Worm (Caenorhabditis elegans): ENCODE measurements around the gene F09B9.5.

DNA sequence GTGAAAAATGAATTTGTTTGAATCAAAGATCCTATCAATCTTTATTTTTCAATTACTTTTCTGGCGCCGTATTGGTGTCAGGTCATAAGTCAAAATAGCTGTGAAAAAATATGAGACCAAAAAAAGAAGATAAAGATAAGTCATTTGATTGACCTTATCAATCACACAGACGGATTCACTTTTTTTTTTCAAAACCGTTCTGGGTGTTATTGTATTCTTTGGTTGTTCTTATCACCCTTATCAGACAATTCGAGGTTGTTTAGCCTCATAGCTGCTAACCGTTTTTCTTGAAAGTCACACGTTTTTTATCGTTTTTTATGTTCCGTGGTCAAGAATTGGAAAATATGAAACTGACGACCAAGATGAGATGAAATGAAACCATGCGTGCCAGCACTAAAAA, 13.9 kb downstream of the F09B9.5 start:
- TF ChIP-seq nhr-25 (tag; optimal IDR thresholded peaks at IDR 0.05; ENCODE audit: borderline replicate concordance, insufficient read depth) (peak; percentile 75), lin-39 (tag; optimal IDR thresholded peaks at IDR 0.05) (no peak), unc-130 (GFP tag; optimal IDR thresholded peaks at IDR 0.05) (no peak), pha-4 (GFP tag; IDR thresholded peaks at IDR 0.05) (no peak), pha-4 (tag; optimal IDR thresholded peaks at IDR 0.05) (no peak), zag-1 (tag; optimal IDR thresholded peaks at IDR 0.05) (no peak), dmd-6 (GFP tag; IDR thresholded peaks at IDR 0.05) (peak; percentile 40; the same call in 1 of the 2 replicates), ama-1 (optimal IDR thresholded peaks at IDR 0.05) (no peak), saeg-2 (GFP tag; IDR thresholded peaks at IDR 0.05) (no peak), zfp-3 (GFP tag; conservative IDR thresholded peaks at IDR 0.05) (no peak), tra-1 (GFP tag; IDR thresholded peaks at IDR 0.05) (0 out of 2 replicates have a peak, but pooled peaks have one; percentile 41), ztf-11 (tag; optimal IDR thresholded peaks at IDR 0.05) (no peak)

All from whole organism, L4 larva.